Worm (Caenorhabditis elegans) whole organism, mixed stage, embryonic: Measurements from ENCODE around the gene F36G9.15.

ENCODE experiments used
- elt-1 ChIP-seq: sonication (generic microtip); optimal IDR thresholded peaks from 2 replicates; lab custom pipeline; 2017; ENCODE audit warnings: missing genetic modification characterization, mild to moderate bottlenecking, missing compliant biosample characterization, antibody characterized with exemption, moderate library complexity, borderline replicate concordance; ENCODE audit not compliant: insufficient read depth
- flh-1 ChIP-seq: fragments of 200-800 bp; sonication (Bioruptor generic); optimal IDR thresholded peaks from 2 replicates; lab custom pipeline; 2018; ENCODE audit warnings: mild to moderate bottlenecking, missing genetic modification characterization, moderate library complexity, missing compliant biosample characterization
- nhr-28 ChIP-seq: fragments of 150-350 bp; optimal IDR thresholded peaks from 2 replicates; lab custom pipeline; 2014; ENCODE audit warnings: missing biosample characterization, missing genetic modification characterization
- pha-4 ChIP-seq: fragments of 150-350 bp; optimal IDR thresholded peaks from 2 replicates; lab custom pipeline; 2018; ENCODE audit warnings: missing biosample characterization, missing genetic modification reagents, missing genetic modification characterization

DNA sequence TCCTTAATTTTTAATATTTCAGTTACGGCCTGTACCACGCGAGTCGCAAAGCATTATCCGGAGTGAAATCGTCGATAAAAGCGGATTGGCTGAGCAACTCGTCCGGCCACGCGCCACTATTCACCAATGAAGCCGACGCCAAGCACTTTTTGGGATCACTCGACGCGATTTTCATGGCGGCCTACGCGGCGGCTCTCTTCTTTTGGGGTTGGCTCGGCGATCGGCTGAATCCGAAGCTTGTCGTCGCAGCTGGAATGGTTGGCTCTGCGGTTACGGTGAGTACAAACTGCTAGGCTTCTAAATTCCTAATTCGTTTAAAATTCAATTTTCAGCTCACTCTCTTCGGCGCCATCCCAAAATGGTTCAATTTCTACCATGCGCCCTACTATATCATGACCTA, 36.9 kb upstream of the F36G9.15 start:
- no peak for TF ChIP-seq nhr-28 (tag; lab: Kevin White, UChicago)
- TF ChIP-seq elt-1 (tag; lab: Kevin White, UChicago): no peak
- no peak for TF ChIP-seq flh-1 (GFP tag; lab: Kevin White, UChicago)
- TF ChIP-seq pha-4 (tag; lab: Kevin White, UChicago): no peak
